Worm (Caenorhabditis elegans): Measurements from ENCODE around the gene T26A5.6.

- no peak for TF ChIP-seq him-1 (tag; optimal IDR thresholded peaks at IDR 0.05)
- no peak for TF ChIP-seq dao-5 (tag; optimal IDR thresholded peaks at IDR 0.05)
- no peak for TF ChIP-seq W03F9.2 (tag; optimal IDR thresholded peaks at IDR 0.05)
Observed at ce11 chrIII:6449854-6450253, 642 bp downstream of the T26A5.6 start.
